Worm (Caenorhabditis elegans): Measurements from ENCODE around the gene K07E3.9.

- TF ChIP-seq unc-39 (tag; optimal IDR thresholded peaks at IDR 0.05) (no peak), nhr-237 (tag; optimal IDR thresholded peaks at IDR 0.05) (no peak), pha-4 (tag; optimal IDR thresholded peaks at IDR 0.05) (no peak), lin-15B (tag; optimal IDR thresholded peaks at IDR 0.05) (no peak), elt-1 (tag; optimal IDR thresholded peaks at IDR 0.05) (no peak)
Observed at ce11 chrX:8110193-8110592, 2.2 kb downstream of the K07E3.9 start, which contains the start of gene K07E3.1.
